Worm (Caenorhabditis elegans) whole organism, L1 larva: ENCODE results near the gene F10B5.3.
A peak's percentile ranks its signal among the peaks of the same experiment; 100 is the strongest.

ENCODE experiments used
- C04F5.9 ChIP-seq: sonication (generic microtip); optimal IDR thresholded peaks from 2 replicates; lab custom pipeline; 2016; ENCODE audit warnings: missing genetic modification characterization, missing compliant biosample characterization
- C16A3.4 ChIP-seq: fragments of 150-350 bp; optimal IDR thresholded peaks from 2 replicates; lab custom pipeline; 2014; ENCODE audit warnings: missing biosample characterization, missing genetic modification characterization
- C34B4.2 ChIP-seq: sonication (generic microtip); optimal IDR thresholded peaks from 2 replicates; lab custom pipeline; 2017; ENCODE audit warnings: mild to moderate bottlenecking, missing genetic modification characterization, missing compliant biosample characterization
- Y116A8C.19 ChIP-seq: sonication (generic microtip); optimal IDR thresholded peaks from 2 replicates; lab custom pipeline; 2016; ENCODE audit warnings: missing compliant biosample characterization, missing genetic modification characterization, borderline replicate concordance
- aha-1 ChIP-seq: fragments of 150-350 bp; optimal IDR thresholded peaks from 2 replicates; lab custom pipeline; 2014; ENCODE audit warnings: missing biosample characterization, missing genetic modification characterization
- alr-1 ChIP-seq: fragments of 200-800 bp; sonication (Bioruptor generic); optimal IDR thresholded peaks from 2 replicates; lab custom pipeline; 2018; ENCODE audit warnings: borderline replicate concordance, mild to moderate bottlenecking, missing genetic modification characterization, missing compliant biosample characterization
- ama-1 ChIP-seq: fragments of 150-350 bp; optimal IDR thresholded peaks from 2 replicates; lab custom pipeline; 2014
- blmp-1 ChIP-seq: fragments of 150-350 bp; optimal IDR thresholded peaks from 2 replicates; lab custom pipeline; 2014; ENCODE audit warnings: missing biosample characterization, missing genetic modification characterization
- ceh-63 ChIP-seq: fragments of 200-800 bp; sonication (Bioruptor generic); optimal IDR thresholded peaks from 2 replicates; lab custom pipeline; 2018; ENCODE audit warnings: mild to moderate bottlenecking, missing genetic modification characterization, missing compliant biosample characterization
- ceh-82 ChIP-seq, 3 experiments: fragments of 150-350 bp in 1 of 3; sonication (generic microtip) in 2 of 3; optimal IDR thresholded peaks; 2 replicates each; lab custom pipeline; 2014 to 2017; ENCODE audit warnings: missing biosample characterization in 3 of 3, missing genetic modification characterization in 3 of 3
- ceh-90 ChIP-seq: sonication (generic microtip); optimal IDR thresholded peaks from 2 replicates; lab custom pipeline; 2016; ENCODE audit warnings: missing genetic modification characterization, missing compliant biosample characterization
- dpl-1 ChIP-seq, 3 experiments: fragments of 150-350 bp in 2 of 3; sonication (generic microtip) in 1 of 3; optimal IDR thresholded peaks; 2 replicates each; lab custom pipeline; 2014 to 2017; ENCODE audit warnings: missing biosample characterization in 3 of 3, missing genetic modification characterization in 3 of 3, missing genetic modification reagents in 3 of 3
- efl-1 ChIP-seq, 4 experiments: fragments of 150-350 bp; optimal IDR thresholded peaks in 3 of 4; peaks in 1 of 4; 1 replicate in 1 of 4; 2 replicates in 3 of 4; lab custom pipeline; 2014; ENCODE audit warnings: missing biosample characterization in 2 of 4, missing genetic modification characterization in 2 of 4, missing genetic modification reagents in 2 of 4
- egl-13 ChIP-seq: sonication (generic microtip); optimal IDR thresholded peaks from 2 replicates; lab custom pipeline; 2016; ENCODE audit warnings: missing genotype, missing genetic modification reagents, missing genetic modification characterization, missing compliant biosample characterization
- elt-3 ChIP-seq, 6 experiments: fragments of 150-350 bp in 1 of 6; sonication (generic microtip); optimal IDR thresholded peaks; 2 replicates each; lab custom pipeline; 2017 to 2018; ENCODE audit warnings: missing biosample characterization in 6 of 6, missing genetic modification characterization in 6 of 6, inconsistent platforms in 1 of 6
- fkh-10 ChIP-seq: sonication (generic microtip); optimal IDR thresholded peaks from 2 replicates; lab custom pipeline; 2017; ENCODE audit warnings: missing biosample characterization, missing genetic modification reagents, missing genetic modification characterization
- fkh-4 ChIP-seq: sonication (generic microtip); optimal IDR thresholded peaks from 2 replicates; lab custom pipeline; 2016; ENCODE audit warnings: missing compliant biosample characterization, missing genetic modification characterization, borderline replicate concordance
- fos-1 ChIP-seq: fragments of 150-350 bp; optimal IDR thresholded peaks from 2 replicates; lab custom pipeline; 2014; ENCODE audit warnings: missing biosample characterization, missing genetic modification characterization
- hlh-17 ChIP-seq: fragments of 200-800 bp; sonication (Bioruptor generic); optimal IDR thresholded peaks from 2 replicates; lab custom pipeline; 2018; ENCODE audit warnings: missing genetic modification characterization, mild to moderate bottlenecking, missing compliant biosample characterization, moderate library complexity, borderline replicate concordance
- hlh-4 ChIP-seq: sonication (generic microtip); optimal IDR thresholded peaks from 2 replicates; lab custom pipeline; 2016; ENCODE audit warnings: mild to moderate bottlenecking, missing genetic modification characterization, missing compliant biosample characterization
- hpl-2 ChIP-seq: fragments of 150-350 bp; optimal IDR thresholded peaks from 2 replicates; lab custom pipeline; 2014; ENCODE audit warnings: missing biosample characterization, missing genetic modification reagents, missing genetic modification characterization
- irx-1 ChIP-seq: sonication (generic microtip); optimal IDR thresholded peaks from 2 replicates; lab custom pipeline; 2016; ENCODE audit warnings: missing genetic modification characterization, missing compliant biosample characterization
- isw-1 ChIP-seq: fragments of 200-800 bp; sonication (Bioruptor generic); IDR thresholded peaks from 2 replicates; pipeline ENCODE4 v1.3.6; 2022; ENCODE audit warnings: missing genetic modification characterization, missing compliant biosample characterization
- lin-13 ChIP-seq: fragments of 150-350 bp; optimal IDR thresholded peaks from 2 replicates; lab custom pipeline; 2014; ENCODE audit warnings: missing biosample characterization, missing genetic modification reagents, missing genetic modification characterization
- lin-14 ChIP-seq: fragments of 200-800 bp; sonication (Bioruptor generic); optimal IDR thresholded peaks from 2 replicates; lab custom pipeline; 2018; ENCODE audit warnings: mild to moderate bottlenecking, missing genetic modification characterization, moderate library complexity, missing compliant biosample characterization
- lin-15B ChIP-seq: fragments of 150-350 bp; sonication (generic microtip); optimal IDR thresholded peaks from 3 replicates; lab custom pipeline; 2014; ENCODE audit warnings: missing biosample characterization, missing genetic modification characterization
- lin-39 ChIP-seq: fragments of 150-350 bp; optimal IDR thresholded peaks from 2 replicates; lab custom pipeline; 2014; ENCODE audit warnings: missing biosample characterization, missing genetic modification reagents, missing genetic modification characterization
- lir-3 ChIP-seq: sonication (generic microtip); optimal IDR thresholded peaks from 2 replicates; lab custom pipeline; 2016; ENCODE audit warnings: mild to moderate bottlenecking, missing genetic modification characterization, moderate library complexity, missing compliant biosample characterization; ENCODE audit not compliant: poor library complexity
- mab-9 ChIP-seq: fragments of 200-800 bp; sonication (Bioruptor generic); IDR thresholded peaks from 2 replicates; pipeline ENCODE4 v1.3.6; 2022; ENCODE audit warnings: missing genetic modification reagents, missing genetic modification characterization, missing compliant biosample characterization
- mdl-1 ChIP-seq, 2 experiments: fragments of 150-350 bp; optimal IDR thresholded peaks; 2 replicates each; lab custom pipeline; 2014 to 2017; ENCODE audit warnings: missing biosample characterization in 2 of 2, missing genetic modification characterization in 2 of 2, inconsistent platforms in 1 of 2
- nhr-11 ChIP-seq: fragments of 150-350 bp; optimal IDR thresholded peaks from 2 replicates; lab custom pipeline; 2014; ENCODE audit warnings: missing biosample characterization, missing genetic modification characterization
- nhr-12 ChIP-seq: sonication (generic microtip); optimal IDR thresholded peaks from 2 replicates; lab custom pipeline; 2017; ENCODE audit warnings: missing biosample characterization, missing genetic modification characterization
- nhr-19 ChIP-seq: fragments of 200-800 bp; sonication (Bioruptor generic); conservative IDR thresholded peaks from 2 replicates; pipeline ENCODE4 v1.3.6; 2022; ENCODE audit warnings: missing genetic modification characterization, missing compliant biosample characterization
- nhr-20 ChIP-seq: sonication (generic microtip); optimal IDR thresholded peaks from 2 replicates; lab custom pipeline; 2016; ENCODE audit warnings: mild to moderate bottlenecking, missing genetic modification characterization, missing compliant biosample characterization
- nhr-47 ChIP-seq: sonication (generic microtip); optimal IDR thresholded peaks from 2 replicates; lab custom pipeline; 2016; ENCODE audit warnings: mild to moderate bottlenecking, missing genetic modification characterization, moderate library complexity, missing compliant biosample characterization
- nhr-71 ChIP-seq: sonication (generic microtip); optimal IDR thresholded peaks from 2 replicates; lab custom pipeline; 2016; ENCODE audit warnings: mild to moderate bottlenecking, missing genetic modification characterization, moderate library complexity, missing compliant biosample characterization
- nhr-85 ChIP-seq: sonication (generic microtip); peaks from one replicate; lab custom pipeline; 2016; ENCODE audit warnings: missing genetic modification characterization, inconsistent platforms, missing compliant biosample characterization
- rnt-1 ChIP-seq: sonication (generic microtip); optimal IDR thresholded peaks from 2 replicates; lab custom pipeline; 2016; ENCODE audit warnings: mild to moderate bottlenecking, missing genetic modification characterization, moderate library complexity, missing compliant biosample characterization
- skn-1 ChIP-seq: fragments of 150-350 bp; optimal IDR thresholded peaks from 2 replicates; lab custom pipeline; 2014; ENCODE audit warnings: missing biosample characterization, missing genetic modification characterization
- snu-23 ChIP-seq: sonication (generic microtip); optimal IDR thresholded peaks from 2 replicates; lab custom pipeline; 2016; ENCODE audit warnings: missing genetic modification characterization, missing compliant biosample characterization
- sptf-1 ChIP-seq: fragments of 150-350 bp; optimal IDR thresholded peaks from 2 replicates; lab custom pipeline; 2014; ENCODE audit warnings: missing biosample characterization, missing genetic modification characterization
- sup-37 ChIP-seq: fragments of 200-800 bp; sonication (Bioruptor generic); optimal IDR thresholded peaks from 2 replicates; lab custom pipeline; 2018; ENCODE audit warnings: mild to moderate bottlenecking, missing genetic modification characterization, missing compliant biosample characterization
- swsn-7 ChIP-seq: sonication (generic microtip); optimal IDR thresholded peaks from 2 replicates; lab custom pipeline; 2016; ENCODE audit warnings: missing genetic modification characterization, missing compliant biosample characterization
- tlp-1 ChIP-seq: fragments of 150-350 bp; optimal IDR thresholded peaks from 2 replicates; lab custom pipeline; 2014; ENCODE audit warnings: missing biosample characterization, missing genetic modification characterization
- unc-130 ChIP-seq: fragments of 150-350 bp; optimal IDR thresholded peaks from 2 replicates; lab custom pipeline; 2017; ENCODE audit warnings: missing biosample characterization, missing genetic modification characterization, inconsistent platforms
- unc-30 ChIP-seq: sonication (generic microtip); optimal IDR thresholded peaks from 2 replicates; lab custom pipeline; 2017; ENCODE audit warnings: missing biosample characterization, missing genetic modification characterization
- unc-62 ChIP-seq: fragments of 150-350 bp; optimal IDR thresholded peaks from 2 replicates; lab custom pipeline; 2014; ENCODE audit warnings: missing biosample characterization, missing genetic modification reagents, missing genetic modification characterization
- unc-86 ChIP-seq: sonication (generic microtip); optimal IDR thresholded peaks from 2 replicates; lab custom pipeline; 2016; ENCODE audit warnings: missing genetic modification characterization, missing compliant biosample characterization
- xbp-1 ChIP-seq: sonication (generic microtip); optimal IDR thresholded peaks from 2 replicates; lab custom pipeline; 2016; ENCODE audit warnings: missing genetic modification characterization, missing compliant biosample characterization
- zip-4 ChIP-seq: fragments of 200-800 bp; sonication (Bioruptor generic); optimal IDR thresholded peaks from 2 replicates; lab custom pipeline; 2018; ENCODE audit warnings: mild to moderate bottlenecking, missing genetic modification characterization, moderate library complexity, missing compliant biosample characterization
- ztf-4 ChIP-seq: fragments of 150-350 bp; optimal IDR thresholded peaks from 2 replicates; lab custom pipeline; 2014; ENCODE audit warnings: missing biosample characterization, missing genetic modification characterization

The F10B5.3 gene

ce11 chrII:8125439-8125838 is 24.4 kb downstream of the F10B5.3 start:
- TF ChIP-seq lin-14 (peak; percentile 8), blmp-1 (tag; lab: Kevin White, UChicago) (peak; percentile 73), efl-1 (optimal IDR thresholded peaks at IDR 0.05; lab: Kevin White, UChicago) (no peak), efl-1 (GFP tag; optimal IDR thresholded peaks at IDR 0.05 in 1 of 2; lab: Kevin White, UChicago) (peak in 1 of 2 experiments; percentile 86), aha-1 (no peak), mab-9 (GFP tag; lab: Robert Waterston, UW) (no peak)

ce11 chrII:8124867-8125266 is 25.0 kb downstream of the F10B5.3 start, which contains the start of gene ire-1:
Gene ire-1, minus strand, starts transcription at chrII:8124910.
- TF ChIP-seq rnt-1 (peak; percentile 44), lin-13 (GFP tag; lab: Kevin White, UChicago) (no peak), Y116A8C.19 (no peak), mdl-1 (tag; optimal IDR thresholded peaks at IDR 0.05; lab: Kevin White, UChicago) (peak in 1 of 2 experiments; percentile 53), nhr-12 (tag; lab: Kevin White, UChicago) (no peak), fkh-4 (no peak), ceh-90 (tag; lab: Kevin White, UChicago) (no peak), fkh-10 (GFP tag; lab: Kevin White, UChicago) (no peak), tlp-1 (no peak), zip-4 (GFP tag; lab: Kevin White, UChicago) (peak; percentile 15), nhr-20 (tag; lab: Kevin White, UChicago) (peak; percentile 39), nhr-71 (tag; lab: Kevin White, UChicago) (peak; percentile 65), efl-1 (optimal IDR thresholded peaks at IDR 0.05; lab: Kevin White, UChicago) (peak; percentile 52 to 69), efl-1 (GFP tag; optimal IDR thresholded peaks at IDR 0.05 in 1 of 2; lab: Kevin White, UChicago) (peak; percentile 70 to 95), unc-30 (tag; lab: Kevin White, UChicago) (no peak), ama-1 (lab: Kevin White, UChicago) (no peak), hpl-2 (GFP tag; lab: Kevin White, UChicago) (no peak), C04F5.9 (tag; lab: Kevin White, UChicago) (no peak), unc-62 (GFP tag; lab: Kevin White, UChicago) (no peak), unc-130 (peak; percentile 80), swsn-7 (peak; percentile 50), lin-15B (tag; lab: Kevin White, UChicago) (peak; percentile 37), ceh-63 (no peak), dpl-1 (GFP tag; optimal IDR thresholded peaks at IDR 0.05; lab: Kevin White, UChicago) (peak; percentile 54 to 75 (median 70)), hlh-17 (no peak), sup-37 (GFP tag; lab: Kevin White, UChicago) (no peak), lin-14 (peak; percentile 47), isw-1 (GFP tag; lab: Robert Waterston, UW) (peak; percentile 50), hlh-4 (tag; lab: Kevin White, UChicago) (no peak), C16A3.4 (peak; percentile 81), lir-3 (no peak), nhr-85 (tag; lab: Kevin White, UChicago) (no peak), nhr-47 (tag; lab: Kevin White, UChicago) (peak; percentile 52), sptf-1 (tag; lab: Kevin White, UChicago) (no peak), C34B4.2 (tag; lab: Kevin White, UChicago) (no peak), nhr-11 (tag; lab: Kevin White, UChicago) (no peak), egl-13 (tag; lab: Kevin White, UChicago) (no peak), alr-1 (tag; lab: Kevin White, UChicago) (no peak), skn-1 (peak; percentile 80), elt-3 (tag; optimal IDR thresholded peaks at IDR 0.05; lab: Kevin White, UChicago) (peak in 1 of 6 experiments; percentile 59), fos-1 (tag; lab: Kevin White, UChicago) (peak; percentile 35), nhr-19 (no peak), snu-23 (peak; percentile 72), ceh-82 (tag; optimal IDR thresholded peaks at IDR 0.05; lab: Kevin White, UChicago) (peak in 2 of 3 experiments; percentile 31 to 50), lin-39 (tag; lab: Kevin White, UChicago) (no peak), ztf-4 (tag; lab: Kevin White, UChicago) (no peak), irx-1 (tag; lab: Kevin White, UChicago) (no peak), unc-86 (tag; lab: Kevin White, UChicago) (no peak), xbp-1 (peak; percentile 59)
